Worm (Caenorhabditis elegans) whole organism, midembryonic: ENCODE measurements around the gene T11B7.1.

Experiments
- T22C8.4 ChIP-seq: fragments of 200-800 bp; sonication (Bioruptor generic); IDR thresholded peaks from 2 replicates; pipeline ENCODE4 v1.3.6; 2022; ENCODE audit warnings: missing genetic modification characterization, missing compliant biosample characterization
- cog-1 ChIP-seq: sonication (generic microtip); optimal IDR thresholded peaks from 2 replicates; lab custom pipeline; 2016; ENCODE audit warnings: missing genetic modification characterization, missing compliant biosample characterization
- flt-1 ChIP-seq: fragments of 200-800 bp; sonication (Bioruptor generic); IDR thresholded peaks from 2 replicates; pipeline ENCODE4 v1.3.6; 2022; ENCODE audit warnings: missing genetic modification characterization, missing compliant biosample characterization
- klf-2 ChIP-seq: fragments of 200-800 bp; sonication (Bioruptor generic); conservative IDR thresholded peaks from 2 replicates; pipeline ENCODE4 v1.3.6; 2022; ENCODE audit warnings: missing genetic modification reagents, missing genetic modification characterization, missing compliant biosample characterization
- med-1 ChIP-seq: sonication (generic microtip); optimal IDR thresholded peaks from 2 replicates; lab custom pipeline; 2017; ENCODE audit warnings: missing genetic modification characterization, mild to moderate bottlenecking, missing compliant biosample characterization, antibody characterized with exemption, missing genetic modification reagents; ENCODE audit not compliant: insufficient read depth
- ref-1 ChIP-seq: fragments of 200-800 bp; sonication (Bioruptor generic); conservative IDR thresholded peaks from 2 replicates; pipeline ENCODE4 v1.3.6; 2022; ENCODE audit warnings: missing genetic modification reagents, missing genetic modification characterization, missing compliant biosample characterization
- tab-1 ChIP-seq: fragments of 200-800 bp; sonication (Bioruptor generic); IDR thresholded peaks from 2 replicates; pipeline ENCODE4 v1.3.6; 2022; ENCODE audit warnings: missing genetic modification characterization, missing compliant biosample characterization
- ztf-23 ChIP-seq: fragments of 200-800 bp; sonication (Bioruptor generic); IDR thresholded peaks from 2 replicates; pipeline ENCODE4 v1.3.6; 2022; ENCODE audit warnings: missing genetic modification reagents, missing genetic modification characterization, missing compliant biosample characterization
- ztf-29 ChIP-seq: fragments of 200-800 bp; sonication (Bioruptor generic); IDR thresholded peaks from 2 replicates; pipeline ENCODE4 v1.3.6; 2022; ENCODE audit warnings: missing genetic modification reagents, missing genetic modification characterization, missing compliant biosample characterization

The T11B7.1 gene

DNA sequence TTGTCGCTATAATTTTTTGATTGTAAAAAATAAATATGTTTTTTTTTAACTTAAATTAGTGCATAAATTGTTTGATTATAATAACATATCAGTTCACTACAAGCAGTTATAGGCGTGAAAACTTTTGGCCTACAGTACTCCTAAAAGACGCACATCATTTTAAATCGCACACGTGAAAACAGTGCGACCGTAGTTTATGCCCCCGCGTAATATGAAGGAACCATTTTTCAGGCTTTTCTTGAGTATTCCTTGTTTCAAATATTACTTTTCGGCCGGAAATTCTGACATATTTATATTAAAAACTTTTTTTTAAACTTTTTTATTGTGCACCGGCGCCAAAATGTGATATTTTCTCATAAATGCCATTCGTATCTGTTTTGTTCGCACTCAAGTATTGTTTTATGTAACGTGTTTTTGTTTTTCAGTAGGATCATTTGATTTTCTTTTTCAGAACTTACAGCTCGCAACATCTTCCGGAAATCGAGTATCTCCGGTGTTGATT is 48.1 kb downstream of the T11B7.1 start, which contains the start of gene oma-1:
oma-1 (plus strand) TSS at position 452 of the 502 bp plus-strand sequence.
- TF ChIP-seq med-1 (no peak), ref-1 (no peak), tab-1 (GFP tag; lab: Robert Waterston, UW) (no peak), ztf-29 (GFP tag; lab: Robert Waterston, UW) (no peak), T22C8.4 (no peak), cog-1 (no peak), flt-1 (GFP tag; lab: Robert Waterston, UW) (no peak), klf-2 (no peak), ztf-23 (no peak)

ce11 chrIV:8891131-8891530 is 50.6 kb downstream of the T11B7.1 start, which contains the start of gene spr-2:
Gene spr-2, plus strand, starts transcription at chrIV:8891462.
- TF ChIP-seq flt-1 (GFP tag; lab: Robert Waterston, UW) (no peak), klf-2 (no peak), ztf-29 (GFP tag; lab: Robert Waterston, UW) (peak; percentile 36; the same call in 1 of the 2 replicates)
